Fruit fly (Drosophila melanogaster): ENCODE measurements around the gene SAK.
A peak's percentile ranks its signal among the peaks of the same experiment; 100 is the strongest.

SAK gene

dm6 chr3L:21516716-21517266, 1.1 kb upstream of the SAK start (continued):
- TF ChIP-seq Dp (GFP tag; optimal IDR thresholded peaks at IDR 0.05) = peak; percentile 39
- TF ChIP-seq CG6689 (GFP tag; IDR thresholded peaks at IDR 0.05) = peak; percentile 17; the same call in 1 of the 2 replicates
- TF ChIP-seq so (GFP tag; IDR thresholded peaks at IDR 0.05) = no peak
- peak; percentile 95 for TF ChIP-seq CG4617 (GFP tag; optimal IDR thresholded peaks at IDR 0.05; ENCODE audit: borderline replicate concordance)
- TF ChIP-seq Jarid2 (GFP tag; optimal IDR thresholded peaks at IDR 0.05) = no peak
- TF ChIP-seq Camta (GFP tag; optimal IDR thresholded peaks at IDR 0.05) = peak; percentile 27
- TF ChIP-seq CG9797 (GFP tag; optimal IDR thresholded peaks at IDR 0.05) = peak; percentile 88
- peak; percentile 7 for TF ChIP-seq Nf-YB (GFP tag; optimal IDR thresholded peaks at IDR 0.05)
- TF ChIP-seq Fer1 (GFP tag; optimal IDR thresholded peaks at IDR 0.05) = peak; percentile 17
- no peak for TF ChIP-seq D (optimal IDR thresholded peaks at IDR 0.05)
- peak; percentile 19 for TF ChIP-seq D (GFP tag; optimal IDR thresholded peaks at IDR 0.05)
- peak; percentile 73 for TF ChIP-seq Lhr (GFP tag; optimal IDR thresholded peaks at IDR 0.05)
- TF ChIP-seq phol (tag; optimal IDR thresholded peaks at IDR 0.05) = peak; percentile 36
- peak; percentile 95 for TF ChIP-seq gfzf (GFP tag; optimal IDR thresholded peaks at IDR 0.05)
- no peak for TF ChIP-seq Gsc (GFP tag; IDR thresholded peaks at IDR 0.05)
- TF ChIP-seq CG7928 (GFP tag; optimal IDR thresholded peaks at IDR 0.05) = no peak
- TF ChIP-seq lola (GFP tag; optimal IDR thresholded peaks at IDR 0.05) = peak in 1 of 3 experiments; percentile 8

DNA sequence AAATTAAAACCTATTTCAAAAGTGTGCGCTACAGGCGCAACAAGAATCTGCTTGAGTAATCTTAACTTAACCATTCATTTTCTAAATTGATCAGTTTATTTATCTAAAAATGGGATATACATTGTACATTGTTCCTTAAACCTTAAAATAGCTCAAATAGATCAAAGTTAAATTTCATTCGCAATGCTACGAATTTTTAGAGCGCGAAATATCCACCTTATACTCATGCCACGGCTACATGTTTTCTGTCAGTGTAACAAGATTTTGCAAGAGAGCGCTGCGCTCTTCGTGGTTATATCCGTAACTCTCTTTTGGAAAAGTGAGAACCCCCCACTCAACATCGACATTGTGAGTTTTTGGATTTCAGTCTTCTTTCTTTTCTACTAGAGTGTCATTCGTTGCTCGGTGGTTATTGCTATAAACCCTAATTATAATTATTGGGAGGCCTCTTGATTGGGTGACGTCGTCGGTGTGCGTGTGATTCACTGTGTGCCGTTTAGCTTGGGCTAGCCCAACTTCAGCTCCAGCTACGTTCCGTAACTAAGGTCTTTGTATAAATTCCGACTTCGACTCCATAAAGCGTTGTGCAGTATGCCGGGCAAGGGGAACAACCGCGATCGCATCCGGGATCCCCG, 6.1 kb downstream of the SAK start:
- no peak for TF ChIP-seq ttk (GFP tag; IDR thresholded peaks at IDR 0.05)
- no peak for TF ChIP-seq CG17802 (tag; optimal IDR thresholded peaks at IDR 0.05)
- no peak for TF ChIP-seq al (GFP tag; IDR thresholded peaks at IDR 0.05)
- TF ChIP-seq H15 (GFP tag; IDR thresholded peaks at IDR 0.05) = no peak
- TF ChIP-seq mirr (GFP tag; optimal IDR thresholded peaks at IDR 0.05) = no peak
- no peak for TF ChIP-seq TFAM (GFP tag; optimal IDR thresholded peaks at IDR 0.05)
- peak; percentile 50 for TF ChIP-seq tin (GFP tag; optimal IDR thresholded peaks at IDR 0.05)
- peak; percentile 47 for TF ChIP-seq Meics (GFP tag; optimal IDR thresholded peaks at IDR 0.05)
- TF ChIP-seq Mrtf (GFP tag; IDR thresholded peaks at IDR 0.05) = no peak
- peak; percentile 20 for TF ChIP-seq CG14710 (tag; optimal IDR thresholded peaks at IDR 0.05)
- no peak for TF ChIP-seq ken (GFP tag; IDR thresholded peaks at IDR 0.05)
- TF ChIP-seq CTCF (GFP tag; optimal IDR thresholded peaks at IDR 0.05) = no peak
- TF ChIP-seq sd (tag; optimal IDR thresholded peaks at IDR 0.05) = no peak
- no peak for TF ChIP-seq CG43689 (GFP tag; IDR thresholded peaks at IDR 0.05)
- TF ChIP-seq CG11560 (tag; IDR thresholded peaks at IDR 0.05) = no peak
- peak; percentile 93 for TF ChIP-seq CG3163 (GFP tag; optimal IDR thresholded peaks at IDR 0.05)
- TF ChIP-seq inv (GFP tag; IDR thresholded peaks at IDR 0.05; ENCODE audit: partially characterized antibody) = no peak
- TF ChIP-seq ham (GFP tag; IDR thresholded peaks at IDR 0.05) = no peak
- peak; percentile 6 for TF ChIP-seq NC2β (GFP tag; optimal IDR thresholded peaks at IDR 0.05)
- peak; percentile 39 for TF ChIP-seq gro (GFP tag; optimal IDR thresholded peaks at IDR 0.05)
- TF ChIP-seq lab (GFP tag; optimal IDR thresholded peaks at IDR 0.05) = peak; percentile 67
- no peak for TF ChIP-seq CG13287 (GFP tag; IDR thresholded peaks at IDR 0.05; ENCODE audit: partially characterized antibody)
- TF ChIP-seq vvl (GFP tag; IDR thresholded peaks at IDR 0.05) = peak; percentile 61
- TF ChIP-seq kni (GFP tag; optimal IDR thresholded peaks at IDR 0.05) = no peak
- TF ChIP-seq her (GFP tag; optimal IDR thresholded peaks at IDR 0.05) = peak; percentile 39
- peak; percentile 37 for TF ChIP-seq nmo (GFP tag; optimal IDR thresholded peaks at IDR 0.05)
- TF ChIP-seq chif (GFP tag; optimal IDR thresholded peaks at IDR 0.05) = peak; percentile 16 to 41
- peak; percentile 22 for TF ChIP-seq CG13296 (GFP tag; optimal IDR thresholded peaks at IDR 0.05)
- TF ChIP-seq aop (GFP tag; IDR thresholded peaks at IDR 0.05) = 0 out of 2 replicates have a peak, but pooled peaks have one; percentile 21
- peak; percentile 42 for TF ChIP-seq pho (GFP tag; optimal IDR thresholded peaks at IDR 0.05)
- 0 out of 3 replicates have a peak, but pooled peaks have one; percentile 24 for TF ChIP-seq Dbx (GFP tag; IDR thresholded peaks at IDR 0.05)
- no peak for TF ChIP-seq hkb (optimal IDR thresholded peaks at IDR 0.05)
- no peak for TF ChIP-seq hkb (GFP tag; IDR thresholded peaks at IDR 0.05)

Data from whole organism, embryonic.